Worm (Caenorhabditis elegans): ENCODE results near the gene mes-1.

- TF ChIP-seq unc-62 (GFP tag; optimal IDR thresholded peaks at IDR 0.05), result no peak
- no peak for TF ChIP-seq nhr-28 (tag; optimal IDR thresholded peaks at IDR 0.05)
- no peak for TF ChIP-seq nhr-12 (tag; optimal IDR thresholded peaks at IDR 0.05)
- TF ChIP-seq ham-2 (GFP tag; optimal IDR thresholded peaks at IDR 0.05), result no peak
- TF ChIP-seq mep-1 (tag; optimal IDR thresholded peaks at IDR 0.05), result no peak
- no peak for TF ChIP-seq hlh-1 (tag; optimal IDR thresholded peaks at IDR 0.05)
- TF ChIP-seq lsy-2 (tag; optimal IDR thresholded peaks at IDR 0.05), result no peak
- TF ChIP-seq nhr-237 (tag; optimal IDR thresholded peaks at IDR 0.05), result no peak
- no peak for TF ChIP-seq lin-13 (tag; optimal IDR thresholded peaks at IDR 0.05)
- no peak for TF ChIP-seq mls-2 (tag; optimal IDR thresholded peaks at IDR 0.05)
- TF ChIP-seq ceh-83 (GFP tag; optimal IDR thresholded peaks at IDR 0.05), result no peak
- no peak for TF ChIP-seq elt-3 (tag; optimal IDR thresholded peaks at IDR 0.05)
- TF ChIP-seq pha-4 (tag; optimal IDR thresholded peaks at IDR 0.05), result no peak
- TF ChIP-seq blmp-1 (tag; optimal IDR thresholded peaks at IDR 0.05), result no peak
Observed at ce11 chrX:11909168-11909567, 51.9 kb downstream of the mes-1 start.

All from whole organism, mixed stage, embryonic.